Fruit fly (Drosophila melanogaster) whole organism, embryonic: Measurements from ENCODE around the gene nxf2.

Experiments used
- BEAF-32 ChIP-seq: fragments of 200-800 bp; sonication (Bioruptor generic); optimal IDR thresholded peaks from 3 replicates; lab custom pipeline; 2017; ENCODE audit warnings: missing biosample characterization, missing genetic modification characterization, mild to moderate bottlenecking, moderate library complexity, missing genetic modification reagents
- Bteb2 ChIP-seq: fragments of 200-800 bp; sonication (Bioruptor generic); optimal IDR thresholded peaks from 2 replicates; lab custom pipeline; 2016; ENCODE audit warnings: missing biosample characterization, missing genetic modification characterization
- CG11398 ChIP-seq: fragments of 200-800 bp; sonication (Bioruptor generic); optimal IDR thresholded peaks from 2 replicates; lab custom pipeline; 2016; ENCODE audit warnings: missing biosample characterization, missing genetic modification characterization
- CG12219 ChIP-seq: fragments of 200-800 bp; sonication (Bioruptor generic); optimal IDR thresholded peaks from 3 replicates; lab custom pipeline; 2018; ENCODE audit warnings: missing biosample characterization, mild to moderate bottlenecking, missing genetic modification characterization
- CG14050 ChIP-seq: fragments of 200-800 bp; sonication (Bioruptor generic); IDR thresholded peaks from 3 replicates; pipeline ENCODE4 v1.3.6; 2022; ENCODE audit warnings: missing biosample characterization, missing genetic modification characterization
- CG14441 ChIP-seq: fragments of 200-800 bp; sonication (Bioruptor generic); IDR thresholded peaks from 2 replicates; pipeline ENCODE4 v1.3.6; 2022; ENCODE audit warnings: missing biosample characterization, missing genetic modification characterization
- CG14965 ChIP-seq: fragments of 200-800 bp; sonication (Bioruptor generic); optimal IDR thresholded peaks from 2 replicates; lab custom pipeline; 2016; ENCODE audit warnings: missing biosample characterization, missing genetic modification characterization, borderline replicate concordance
- CG15073 ChIP-seq: fragments of 200-800 bp; sonication (Bioruptor generic); optimal IDR thresholded peaks from 2 replicates; lab custom pipeline; 2016; ENCODE audit warnings: missing biosample characterization, missing genetic modification characterization
- CG15601 ChIP-seq: fragments of 200-800 bp; sonication (Bioruptor generic); optimal IDR thresholded peaks from 3 replicates; lab custom pipeline; 2019; ENCODE audit warnings: missing biosample characterization, mild to moderate bottlenecking, missing genetic modification characterization, moderate library complexity
- CG17612 ChIP-seq: fragments of 200-800 bp; sonication (Bioruptor generic); IDR thresholded peaks from 2 replicates; pipeline ENCODE4 v1.3.6; 2022; ENCODE audit warnings: missing biosample characterization, missing genetic modification characterization
- CG3281 ChIP-seq: fragments of 200-800 bp; sonication (Bioruptor generic); optimal IDR thresholded peaks from 3 replicates; lab custom pipeline; 2017; ENCODE audit warnings: missing biosample characterization, mild to moderate bottlenecking, missing genetic modification characterization
- CG34224 ChIP-seq: fragments of 200-800 bp; sonication (Bioruptor generic); IDR thresholded peaks from 3 replicates; pipeline ENCODE4 v1.3.6; 2022; ENCODE audit warnings: missing biosample characterization, missing genetic modification characterization; ENCODE audit not compliant: partially characterized antibody
- CG7372 ChIP-seq: fragments of 200-800 bp; sonication (Bioruptor generic); IDR thresholded peaks from 2 replicates; pipeline ENCODE4 v1.3.6; 2022; ENCODE audit warnings: missing biosample characterization, missing genetic modification characterization
- CG7745 ChIP-seq: fragments of 200-800 bp; sonication (Bioruptor generic); optimal IDR thresholded peaks from 2 replicates; lab custom pipeline; 2018; ENCODE audit warnings: missing biosample characterization, mild to moderate bottlenecking, missing genetic modification characterization, moderate library complexity
- CG8281 ChIP-seq: fragments of 200-800 bp; sonication (Bioruptor generic); optimal IDR thresholded peaks from 2 replicates; lab custom pipeline; 2018; ENCODE audit warnings: missing biosample characterization, mild to moderate bottlenecking, missing genetic modification characterization, moderate library complexity
- CG8359 ChIP-seq: fragments of 200-800 bp; sonication (Bioruptor generic); optimal IDR thresholded peaks from 2 replicates; lab custom pipeline; 2017; ENCODE audit warnings: missing biosample characterization, mild to moderate bottlenecking, missing genetic modification characterization, borderline replicate concordance
- CG8944 ChIP-seq: fragments of 200-800 bp; sonication (Bioruptor generic); optimal IDR thresholded peaks from 3 replicates; lab custom pipeline; 2016; ENCODE audit warnings: missing biosample characterization, missing genetic modification characterization
- CG9215 ChIP-seq: fragments of 200-800 bp; sonication (Bioruptor generic); IDR thresholded peaks from 2 replicates; pipeline ENCODE4 v1.3.6; 2022; ENCODE audit warnings: missing biosample characterization, missing genetic modification characterization
- CG9609 ChIP-seq: fragments of 200-800 bp; sonication (Bioruptor generic); optimal IDR thresholded peaks from 3 replicates; lab custom pipeline; 2016; ENCODE audit warnings: missing biosample characterization, missing genetic modification characterization
- CG9727 ChIP-seq: fragments of 200-800 bp; sonication (Bioruptor generic); optimal IDR thresholded peaks from 3 replicates; lab custom pipeline; 2017; ENCODE audit warnings: missing biosample characterization, mild to moderate bottlenecking, missing genetic modification characterization
- Chrac-16 ChIP-seq: fragments of 200-800 bp; sonication (Bioruptor generic); optimal IDR thresholded peaks from 3 replicates; lab custom pipeline; 2016; ENCODE audit warnings: missing biosample characterization, missing genetic modification characterization
- D19A ChIP-seq: fragments of 200-800 bp; optimal IDR thresholded peaks from 3 replicates; lab custom pipeline; 2019; ENCODE audit warnings: missing biosample characterization, mild to moderate bottlenecking, missing genetic modification characterization, moderate library complexity
- Dll ChIP-seq: fragments of 200-800 bp; sonication (Bioruptor generic); IDR thresholded peaks from 4 replicates; pipeline ENCODE4 v1.3.6; 2022; ENCODE audit warnings: missing biosample characterization, missing genetic modification characterization; ENCODE audit not compliant: partially characterized antibody
- Doc3 ChIP-seq: fragments of 200-800 bp; sonication (Bioruptor generic); IDR thresholded peaks from 3 replicates; pipeline ENCODE4 v1.3.6; 2022; ENCODE audit warnings: missing biosample characterization, missing genetic modification characterization; ENCODE audit not compliant: partially characterized antibody
- Elba2 ChIP-seq: fragments of 200-800 bp; sonication (Bioruptor generic); optimal IDR thresholded peaks from 3 replicates; lab custom pipeline; 2016; ENCODE audit warnings: missing biosample characterization, missing genetic modification characterization
- Fer1 ChIP-seq: fragments of 200-800 bp; sonication (Bioruptor generic); optimal IDR thresholded peaks from 2 replicates; lab custom pipeline; 2017; ENCODE audit warnings: missing biosample characterization, mild to moderate bottlenecking, missing genetic modification characterization
- Hr78 ChIP-seq, 2 experiments: fragments of 200-800 bp in 1 of 2; fragments of >200 bp in 1 of 2; sonication (Bioruptor generic) in 1 of 2; optimal IDR thresholded peaks; 2 replicates each; lab custom pipeline; 2017 to 2019; ENCODE audit warnings: missing biosample characterization in 2 of 2, missing genetic modification characterization in 2 of 2, mild to moderate bottlenecking in 1 of 2, moderate library complexity in 1 of 2
- Neu2 ChIP-seq: fragments of 200-800 bp; sonication (Bioruptor generic); optimal IDR thresholded peaks from 3 replicates; lab custom pipeline; 2016; ENCODE audit warnings: missing biosample characterization, missing genetic modification characterization, borderline replicate concordance
- Opbp ChIP-seq: fragments of 200-800 bp; sonication (Bioruptor generic); IDR thresholded peaks from 3 replicates; pipeline ENCODE4 v1.3.6; 2022; ENCODE audit warnings: missing biosample characterization, missing genetic modification characterization; ENCODE audit not compliant: partially characterized antibody
- al ChIP-seq: fragments of 200-800 bp; sonication (Bioruptor generic); IDR thresholded peaks from 2 replicates; pipeline ENCODE4 v1.3.6; 2022; ENCODE audit warnings: missing biosample characterization, missing genetic modification characterization
- amos ChIP-seq: fragments of 200-800 bp; sonication (Bioruptor generic); IDR thresholded peaks from 2 replicates; pipeline ENCODE4 v1.3.6; 2022; ENCODE audit warnings: missing biosample characterization, missing genetic modification characterization; ENCODE audit not compliant: partially characterized antibody
- ap ChIP-seq: fragments of 200-800 bp; sonication (Bioruptor generic); IDR thresholded peaks from 2 replicates; pipeline ENCODE4 v1.3.6; 2022; ENCODE audit warnings: missing biosample characterization, missing genetic modification characterization
- ash1 ChIP-seq: fragments of 200-800 bp; sonication (Bioruptor generic); optimal IDR thresholded peaks from 2 replicates; lab custom pipeline; 2018; ENCODE audit warnings: missing biosample characterization, mild to moderate bottlenecking, missing genetic modification characterization
- cad ChIP-seq: fragments of >200 bp; optimal IDR thresholded peaks from 2 replicates; lab custom pipeline; 2017; ENCODE audit warnings: missing biosample characterization, missing genetic modification characterization
- cg ChIP-seq: fragments of 200-800 bp; sonication (Bioruptor generic); optimal IDR thresholded peaks from 3 replicates; lab custom pipeline; 2019; ENCODE audit warnings: missing biosample characterization, mild to moderate bottlenecking, missing genetic modification characterization, moderate library complexity
- emc ChIP-seq: fragments of 200-800 bp; sonication (Bioruptor generic); optimal IDR thresholded peaks from 2 replicates; lab custom pipeline; 2016; ENCODE audit warnings: missing biosample characterization, missing genetic modification characterization
- ewg ChIP-seq: fragments of 200-800 bp; sonication (Bioruptor generic); optimal IDR thresholded peaks from 3 replicates; lab custom pipeline; 2017; ENCODE audit warnings: mild to moderate bottlenecking, missing biosample characterization, missing genetic modification reagents, missing genetic modification characterization
- exex ChIP-seq: fragments of 200-800 bp; sonication (Bioruptor generic); optimal IDR thresholded peaks from 4 replicates; lab custom pipeline; 2018; ENCODE audit warnings: missing biosample characterization, mild to moderate bottlenecking, missing genetic modification characterization, moderate library complexity
- gcm ChIP-seq: fragments of 200-800 bp; sonication (Bioruptor generic); optimal IDR thresholded peaks from 2 replicates; lab custom pipeline; 2019; ENCODE audit warnings: missing biosample characterization, mild to moderate bottlenecking, missing genetic modification characterization, moderate library complexity
- grau ChIP-seq: fragments of 200-800 bp; optimal IDR thresholded peaks from 3 replicates; lab custom pipeline; 2019; ENCODE audit warnings: missing biosample characterization, mild to moderate bottlenecking, missing genetic modification characterization, moderate library complexity
- hth ChIP-seq: fragments of >200 bp; optimal IDR thresholded peaks from 2 replicates; lab custom pipeline; 2017; ENCODE audit warnings: inconsistent platforms
- kni ChIP-seq: fragments of 200-800 bp; sonication (Bioruptor generic); optimal IDR thresholded peaks from 3 replicates; lab custom pipeline; 2017; ENCODE audit warnings: mild to moderate bottlenecking, missing biosample characterization, missing genetic modification reagents, missing genetic modification characterization
- luna ChIP-seq: fragments of 200-800 bp; sonication (Bioruptor generic); optimal IDR thresholded peaks from 2 replicates; lab custom pipeline; 2016; ENCODE audit warnings: missing biosample characterization, missing genetic modification characterization
- maf-S ChIP-seq: fragments of 200-800 bp; sonication (Bioruptor generic); optimal IDR thresholded peaks from 2 replicates; lab custom pipeline; 2016; ENCODE audit warnings: missing biosample characterization, missing genetic modification characterization
- pho ChIP-seq: fragments of 200-800 bp; sonication (Bioruptor generic); optimal IDR thresholded peaks from 2 replicates; lab custom pipeline; 2016; ENCODE audit warnings: missing biosample characterization, missing genetic modification characterization
- ranshi ChIP-seq: fragments of 200-800 bp; sonication (Bioruptor generic); IDR thresholded peaks from 2 replicates; pipeline ENCODE4 v1.3.6; 2022; ENCODE audit warnings: missing biosample characterization, missing genetic modification characterization
- vfl ChIP-seq: fragments of 200-800 bp; sonication (Bioruptor generic); optimal IDR thresholded peaks from 2 replicates; lab custom pipeline; 2016; ENCODE audit warnings: missing biosample characterization, missing genetic modification characterization
- vnd ChIP-seq: fragments of 200-800 bp; sonication (Bioruptor generic); IDR thresholded peaks from 3 replicates; pipeline ENCODE4 v1.3.6; 2022; ENCODE audit warnings: missing biosample characterization, missing genetic modification characterization; ENCODE audit not compliant: partially characterized antibody
- zf30C ChIP-seq: fragments of 200-800 bp; sonication (Bioruptor generic); optimal IDR thresholded peaks from 3 replicates; lab custom pipeline; 2018; ENCODE audit warnings: missing biosample characterization, mild to moderate bottlenecking, missing genetic modification characterization
- zfh2 ChIP-seq: fragments of 200-800 bp; sonication (Bioruptor generic); optimal IDR thresholded peaks from 2 replicates; lab custom pipeline; 2016; ENCODE audit warnings: missing biosample characterization, missing genetic modification characterization

Gene nxf2

DNA sequence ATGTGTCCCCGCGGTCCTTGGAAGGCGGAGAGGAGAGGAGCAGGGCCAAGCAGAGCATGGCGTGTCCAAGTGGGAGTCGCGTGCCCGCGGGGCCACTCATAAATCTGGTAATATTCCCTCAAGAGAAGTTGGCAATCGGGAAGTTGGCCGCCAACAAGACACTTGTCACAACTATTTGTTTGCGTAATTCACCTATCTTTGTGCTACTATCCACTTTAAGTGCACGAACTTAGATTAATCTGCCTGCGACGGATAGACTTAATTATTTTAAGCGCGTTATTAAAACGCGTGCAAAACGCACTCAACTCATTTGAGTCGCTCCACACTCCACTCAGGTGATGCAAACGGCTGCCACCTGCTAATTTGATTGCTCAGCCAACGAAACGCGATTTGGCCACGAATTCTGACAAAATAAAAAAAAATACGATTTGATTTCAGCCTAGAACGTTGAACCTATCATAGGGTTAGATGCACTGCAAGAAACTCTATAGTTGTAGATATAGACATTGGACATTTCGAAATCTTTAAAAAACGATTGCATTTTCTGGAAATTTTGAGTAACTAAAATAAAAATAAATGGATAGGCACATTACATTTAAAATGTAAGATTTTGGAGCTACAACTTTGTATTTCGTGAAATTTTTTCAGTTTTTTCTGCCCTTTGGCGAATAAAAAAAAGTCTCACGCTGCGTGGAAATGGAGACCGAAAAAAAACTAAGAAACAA is 8.9 kb downstream of the nxf2 start (continued):
- TF ChIP-seq CG8281 (tag; lab: Kevin White, UChicago), result no peak
- TF ChIP-seq Bteb2, result peak; percentile 59
- peak; percentile 25 for TF ChIP-seq vfl
- TF ChIP-seq CG15073 (GFP tag; lab: Kevin White, UChicago), result no peak
- TF ChIP-seq maf-S (GFP tag; lab: Kevin White, UChicago), result peak; percentile 23
- TF ChIP-seq CG17612 (GFP tag; lab: Robert Waterston, UW), result no peak
- TF ChIP-seq ranshi (GFP tag; lab: Robert Waterston, UW), result peak; percentile 56; the same call in 1 of the 2 replicates
- no peak for TF ChIP-seq gcm (GFP tag; lab: Kevin White, UChicago)
- no peak for TF ChIP-seq cad (GFP tag; lab: Kevin White, UChicago)
- no peak for TF ChIP-seq amos (GFP tag; lab: Robert Waterston, UW)
- no peak for TF ChIP-seq ewg
- peak; percentile 18 for TF ChIP-seq CG9727 (GFP tag; lab: Kevin White, UChicago)
- no peak for TF ChIP-seq Dll
- TF ChIP-seq Neu2 (GFP tag; lab: Kevin White, UChicago), result no peak
- TF ChIP-seq CG12219 (GFP tag; lab: Kevin White, UChicago), result peak; percentile 17
- TF ChIP-seq CG14441 (GFP tag; lab: Robert Waterston, UW), result peak; percentile 62
- no peak for TF ChIP-seq CG15601 (tag; lab: Kevin White, UChicago)
- TF ChIP-seq al (GFP tag; lab: Robert Waterston, UW), result peak; percentile 77
- no peak for TF ChIP-seq hth (lab: Kevin White, UChicago)
- no peak for TF ChIP-seq Elba2 (GFP tag; lab: Kevin White, UChicago)
- peak; percentile 12 for TF ChIP-seq D19A
- peak; percentile 44 for TF ChIP-seq pho (GFP tag; lab: Kevin White, UChicago)
- no peak for TF ChIP-seq CG34224
- peak; percentile 21 for TF ChIP-seq Chrac-16 (GFP tag; lab: Kevin White, UChicago)
- TF ChIP-seq Fer1 (GFP tag; lab: Kevin White, UChicago), result peak; percentile 53
- no peak for TF ChIP-seq luna (GFP tag; lab: Kevin White, UChicago)
- TF ChIP-seq CG7372 (GFP tag; lab: Robert Waterston, UW), result peak; percentile 56; the same call in 1 of the 2 replicates
- peak; percentile 26 for TF ChIP-seq zfh2 (GFP tag; lab: Kevin White, UChicago)
- TF ChIP-seq cg (GFP tag; lab: Kevin White, UChicago), result no peak
- no peak for TF ChIP-seq vnd (GFP tag; lab: Robert Waterston, UW)
- no peak for TF ChIP-seq ash1 (GFP tag; lab: Kevin White, UChicago)
- TF ChIP-seq emc, result no peak
- no peak for TF ChIP-seq CG9215 (GFP tag; lab: Robert Waterston, UW)
- TF ChIP-seq grau (tag; lab: Kevin White, UChicago), result peak; percentile 71
- no peak for TF ChIP-seq CG11398 (GFP tag; lab: Kevin White, UChicago)
- TF ChIP-seq ap (GFP tag; lab: Robert Waterston, UW), result peak; percentile 31; the same call in 1 of the 2 replicates
- peak; percentile 46; the same call in 2 of the 3 replicates for TF ChIP-seq CG14050
- TF ChIP-seq zf30C (GFP tag; lab: Kevin White, UChicago), result peak; percentile 54
- TF ChIP-seq CG8944 (GFP tag; lab: Kevin White, UChicago), result no peak

DNA sequence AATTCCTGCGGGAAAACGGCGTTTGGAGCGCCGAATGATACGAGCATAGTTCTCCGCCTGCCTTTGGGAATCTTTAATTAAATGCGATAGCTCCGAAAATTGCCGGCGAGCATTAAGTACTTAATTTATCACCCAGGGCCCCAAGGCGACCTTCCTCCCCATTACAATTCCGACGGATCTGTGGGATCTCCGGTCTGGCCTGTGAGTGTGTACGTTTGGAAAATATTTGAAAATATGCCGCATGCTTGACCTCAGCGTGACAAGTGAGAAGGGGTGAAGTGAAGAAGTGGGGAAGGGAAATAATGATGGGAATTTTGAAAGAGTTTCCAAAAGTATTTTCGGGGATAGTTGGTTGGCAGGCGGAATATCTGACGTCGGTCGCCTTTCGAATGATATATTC is 10.7 kb downstream of the nxf2 start:
- TF ChIP-seq Doc3 (GFP tag; lab: Robert Waterston, UW) (no peak), CG14965 (no peak), CG8359 (GFP tag; lab: Kevin White, UChicago) (peak; percentile 14), Opbp (GFP tag; lab: Robert Waterston, UW) (0 out of 3 replicates have a peak, but pooled peaks have one; percentile 10), CG3281 (GFP tag; lab: Kevin White, UChicago) (no peak), BEAF-32 (GFP tag; lab: Kevin White, UChicago) (no peak), CG9609 (no peak), kni (GFP tag; lab: Kevin White, UChicago) (peak; percentile 48), exex (tag; lab: Kevin White, UChicago) (no peak), Hr78 (GFP tag; optimal IDR thresholded peaks at IDR 0.05; lab: Kevin White, UChicago) (peak in 1 of 2 experiments; percentile 69), CG7745 (tag; lab: Kevin White, UChicago) (peak; percentile 66)
